Fruit fly (Drosophila melanogaster) whole organism, embryonic: ENCODE data around the gene Snx1.

ENCODE experiments used
- CG10321 ChIP-seq: fragments of 200-800 bp; sonication (Bioruptor generic); IDR thresholded peaks from 2 replicates; pipeline ENCODE4 v1.3.6; 2022; ENCODE audit warnings: missing biosample characterization, missing genetic modification characterization
- CG11398 ChIP-seq: fragments of 200-800 bp; sonication (Bioruptor generic); optimal IDR thresholded peaks from 2 replicates; lab custom pipeline; 2016; ENCODE audit warnings: missing biosample characterization, missing genetic modification characterization
- CG11560 ChIP-seq: fragments of 200-800 bp; sonication (Bioruptor generic); IDR thresholded peaks from 3 replicates; pipeline ENCODE4 v1.3.6; 2022; ENCODE audit warnings: missing biosample characterization, missing genetic modification characterization
- CG11696 ChIP-seq: fragments of 200-800 bp; sonication (Bioruptor generic); IDR thresholded peaks from 2 replicates; pipeline ENCODE4 v1.3.6; 2022; ENCODE audit warnings: missing biosample characterization, missing genetic modification characterization
- CG12744 ChIP-seq: fragments of 200-800 bp; sonication (Bioruptor generic); optimal IDR thresholded peaks from 2 replicates; lab custom pipeline; 2016; ENCODE audit warnings: missing biosample characterization, missing genetic modification characterization
- CG17385 ChIP-seq: fragments of 200-800 bp; sonication (Bioruptor generic); optimal IDR thresholded peaks from 3 replicates; lab custom pipeline; 2018; ENCODE audit warnings: missing biosample characterization, mild to moderate bottlenecking, missing genetic modification characterization
- CG18011 ChIP-seq: fragments of 200-800 bp; sonication (Bioruptor generic); optimal IDR thresholded peaks from 2 replicates; lab custom pipeline; 2017; ENCODE audit warnings: missing biosample characterization, missing genetic modification characterization, mild to moderate bottlenecking, moderate library complexity, missing genotype
- CG18262 ChIP-seq: fragments of 200-800 bp; optimal IDR thresholded peaks from 3 replicates; lab custom pipeline; 2019; ENCODE audit warnings: missing biosample characterization, mild to moderate bottlenecking, missing genetic modification characterization, moderate library complexity
- CG1832 ChIP-seq: fragments of 200-800 bp; sonication (Bioruptor generic); optimal IDR thresholded peaks from 2 replicates; lab custom pipeline; 2017; ENCODE audit warnings: missing biosample characterization, mild to moderate bottlenecking, missing genetic modification characterization, inconsistent platforms
- CG30020 ChIP-seq: fragments of 200-800 bp; optimal IDR thresholded peaks from 2 replicates; lab custom pipeline; 2019; ENCODE audit warnings: missing biosample characterization, mild to moderate bottlenecking, missing genetic modification characterization, moderate library complexity
- CG31365 ChIP-seq: fragments of 200-800 bp; sonication (Bioruptor generic); optimal IDR thresholded peaks from 2 replicates; lab custom pipeline; 2018; ENCODE audit warnings: missing biosample characterization, mild to moderate bottlenecking, missing genetic modification characterization
- CG33557 ChIP-seq: fragments of 200-800 bp; sonication (Bioruptor generic); optimal IDR thresholded peaks from 2 replicates; lab custom pipeline; 2019; ENCODE audit warnings: missing biosample characterization, mild to moderate bottlenecking, missing genetic modification characterization, moderate library complexity
- CG34422 ChIP-seq: fragments of 200-800 bp; sonication (Bioruptor generic); IDR thresholded peaks from 3 replicates; pipeline ENCODE4 v1.3.6; 2022; ENCODE audit warnings: missing biosample characterization, missing genetic modification characterization
- CG6254 ChIP-seq: fragments of 200-800 bp; sonication (Bioruptor generic); optimal IDR thresholded peaks from 3 replicates; lab custom pipeline; 2017; ENCODE audit warnings: mild to moderate bottlenecking, missing biosample characterization, missing genetic modification reagents, missing genetic modification characterization
- CG8359 ChIP-seq: fragments of 200-800 bp; sonication (Bioruptor generic); optimal IDR thresholded peaks from 2 replicates; lab custom pipeline; 2017; ENCODE audit warnings: missing biosample characterization, mild to moderate bottlenecking, missing genetic modification characterization, borderline replicate concordance
- CG8944 ChIP-seq: fragments of 200-800 bp; sonication (Bioruptor generic); optimal IDR thresholded peaks from 3 replicates; lab custom pipeline; 2016; ENCODE audit warnings: missing biosample characterization, missing genetic modification characterization
- Camta ChIP-seq: fragments of 200-800 bp; sonication (Bioruptor generic); optimal IDR thresholded peaks from 2 replicates; lab custom pipeline; 2016; ENCODE audit warnings: missing biosample characterization, missing genetic modification characterization
- Dp ChIP-seq: fragments of 200-800 bp; sonication (Bioruptor generic); optimal IDR thresholded peaks from 2 replicates; lab custom pipeline; 2018; ENCODE audit warnings: missing biosample characterization, mild to moderate bottlenecking, missing genetic modification characterization, moderate library complexity
- Elba2 ChIP-seq: fragments of 200-800 bp; sonication (Bioruptor generic); optimal IDR thresholded peaks from 3 replicates; lab custom pipeline; 2016; ENCODE audit warnings: missing biosample characterization, missing genetic modification characterization
- H2.0 ChIP-seq: fragments of 200-800 bp; sonication (Bioruptor generic); IDR thresholded peaks from 2 replicates; pipeline ENCODE4 v1.3.6; 2022; ENCODE audit warnings: missing biosample characterization, missing genetic modification characterization
- Hr3 ChIP-seq: fragments of 200-800 bp; sonication (Bioruptor generic); optimal IDR thresholded peaks from 3 replicates; lab custom pipeline; 2016; ENCODE audit warnings: missing biosample characterization, missing genetic modification characterization
- MBD-R2 ChIP-seq: fragments of 200-800 bp; sonication (Bioruptor generic); IDR thresholded peaks from 2 replicates; pipeline ENCODE4 v1.3.6; 2022; ENCODE audit warnings: missing biosample characterization, missing genetic modification characterization
- Vsx1 ChIP-seq: fragments of 200-800 bp; sonication (Bioruptor generic); optimal IDR thresholded peaks from 2 replicates; lab custom pipeline; 2017; ENCODE audit warnings: missing biosample characterization, mild to moderate bottlenecking, missing genetic modification characterization, missing genetic modification reagents
- Xbp1 ChIP-seq: fragments of 200-800 bp; sonication (Bioruptor generic); optimal IDR thresholded peaks from 3 replicates; lab custom pipeline; 2016; ENCODE audit warnings: missing biosample characterization, mild to moderate bottlenecking, missing genetic modification characterization
- YL-1 ChIP-seq: fragments of 200-800 bp; sonication (Bioruptor generic); optimal IDR thresholded peaks from 3 replicates; lab custom pipeline; 2017; ENCODE audit warnings: missing biosample characterization, mild to moderate bottlenecking, missing genetic modification characterization
- bowl ChIP-seq: fragments of 200-800 bp; sonication (Bioruptor generic); IDR thresholded peaks from 2 replicates; pipeline ENCODE4 v1.3.6; 2022; ENCODE audit warnings: missing biosample characterization, missing genetic modification characterization
- caup ChIP-seq: fragments of 200-800 bp; sonication (Bioruptor generic); optimal IDR thresholded peaks from 3 replicates; lab custom pipeline; 2017; ENCODE audit warnings: missing biosample characterization, mild to moderate bottlenecking, missing genetic modification characterization, moderate library complexity; ENCODE audit not compliant: severe bottlenecking
- cg ChIP-seq: fragments of 200-800 bp; sonication (Bioruptor generic); optimal IDR thresholded peaks from 3 replicates; lab custom pipeline; 2019; ENCODE audit warnings: missing biosample characterization, mild to moderate bottlenecking, missing genetic modification characterization, moderate library complexity
- croc ChIP-seq: fragments of 200-800 bp; sonication (Bioruptor generic); conservative IDR thresholded peaks from 3 replicates; pipeline ENCODE4 v1.3.6; 2022; ENCODE audit warnings: missing biosample characterization, missing genetic modification characterization
- gsb-n ChIP-seq: fragments of 200-800 bp; sonication (Bioruptor generic); optimal IDR thresholded peaks from 3 replicates; lab custom pipeline; 2018; ENCODE audit warnings: missing biosample characterization, mild to moderate bottlenecking, missing genetic modification characterization
- inv ChIP-seq: fragments of 200-800 bp; sonication (Bioruptor generic); IDR thresholded peaks from 2 replicates; pipeline ENCODE4 v1.3.6; 2022; ENCODE audit warnings: missing biosample characterization, missing genetic modification characterization; ENCODE audit not compliant: partially characterized antibody
- lov ChIP-seq, 2 experiments: fragments of 200-800 bp in 1 of 2; fragments of >200 bp in 1 of 2; sonication (Bioruptor generic) in 1 of 2; IDR thresholded peaks in 1 of 2; optimal IDR thresholded peaks in 1 of 2; 2 replicates in 1 of 2; 3 replicates in 1 of 2; pipeline versions ENCODE4 v1.3.6 to Lab custom; 2017 to 2022; ENCODE audit warnings: missing biosample characterization in 1 of 2, missing genetic modification characterization in 1 of 2
- mam ChIP-seq: fragments of 200-800 bp; sonication (Bioruptor generic); optimal IDR thresholded peaks from 3 replicates; lab custom pipeline; 2016; ENCODE audit warnings: missing biosample characterization, missing genetic modification characterization
- mld ChIP-seq: fragments of 200-800 bp; sonication (Bioruptor generic); IDR thresholded peaks from 3 replicates; pipeline ENCODE4 v1.3.6; 2022; ENCODE audit warnings: missing biosample characterization, missing genetic modification characterization; ENCODE audit not compliant: partially characterized antibody
- nerfin-1 ChIP-seq: fragments of 200-800 bp; sonication (Bioruptor generic); optimal IDR thresholded peaks from 3 replicates; lab custom pipeline; 2019; ENCODE audit warnings: missing biosample characterization, mild to moderate bottlenecking, missing genetic modification characterization, moderate library complexity
- oc ChIP-seq: fragments of 200-800 bp; sonication (Bioruptor generic); optimal IDR thresholded peaks from 2 replicates; lab custom pipeline; 2018; ENCODE audit warnings: missing biosample characterization, mild to moderate bottlenecking, missing genetic modification characterization, moderate library complexity
- pros ChIP-seq: fragments of 200-800 bp; sonication (Bioruptor generic); optimal IDR thresholded peaks from 3 replicates; lab custom pipeline; 2019; ENCODE audit warnings: missing biosample characterization, mild to moderate bottlenecking, missing genetic modification characterization, moderate library complexity
- salm ChIP-seq: fragments of 200-800 bp; sonication (Bioruptor generic); optimal IDR thresholded peaks from 2 replicates; lab custom pipeline; 2018; ENCODE audit warnings: missing biosample characterization, mild to moderate bottlenecking, missing genetic modification characterization
- sd ChIP-seq: fragments of 200-800 bp; sonication (Bioruptor generic); optimal IDR thresholded peaks from 3 replicates; lab custom pipeline; 2018; ENCODE audit warnings: missing biosample characterization, mild to moderate bottlenecking, missing genetic modification characterization, moderate library complexity
- ssp ChIP-seq: fragments of 200-800 bp; sonication (Bioruptor generic); IDR thresholded peaks from 2 replicates; pipeline ENCODE4 v1.3.6; 2022; ENCODE audit warnings: missing biosample characterization, missing genetic modification characterization
- tll ChIP-seq, 2 experiments: fragments of 200-800 bp in 1 of 2; fragments of >200 bp in 1 of 2; sonication (Bioruptor generic) in 1 of 2; optimal IDR thresholded peaks; 2 replicates each; lab custom pipeline; 2017 to 2019; ENCODE audit warnings: missing biosample characterization in 2 of 2, missing genetic modification characterization in 2 of 2, mild to moderate bottlenecking in 1 of 2, moderate library complexity in 1 of 2
- ttk ChIP-seq: fragments of 200-800 bp; sonication (Bioruptor generic); IDR thresholded peaks from 2 replicates; pipeline ENCODE4 v2.1.2; 2022; ENCODE audit warnings: missing biosample characterization, missing genetic modification characterization
- tup ChIP-seq: fragments of 200-800 bp; sonication (Bioruptor generic); optimal IDR thresholded peaks from 2 replicates; lab custom pipeline; 2016; ENCODE audit warnings: missing biosample characterization, mild to moderate bottlenecking, missing genetic modification characterization, moderate library complexity
- unpg ChIP-seq: fragments of 200-800 bp; sonication (Bioruptor generic); optimal IDR thresholded peaks from 3 replicates; lab custom pipeline; 2018; ENCODE audit warnings: missing biosample characterization, mild to moderate bottlenecking, missing genetic modification characterization, moderate library complexity
- vfl ChIP-seq: fragments of 200-800 bp; sonication (Bioruptor generic); optimal IDR thresholded peaks from 2 replicates; lab custom pipeline; 2016; ENCODE audit warnings: missing biosample characterization, missing genetic modification characterization
- vvl ChIP-seq: fragments of 200-800 bp; sonication (Bioruptor generic); IDR thresholded peaks from 2 replicates; pipeline ENCODE4 v1.3.6; 2022; ENCODE audit warnings: missing biosample characterization, missing genetic modification characterization

Snx1 gene

DNA sequence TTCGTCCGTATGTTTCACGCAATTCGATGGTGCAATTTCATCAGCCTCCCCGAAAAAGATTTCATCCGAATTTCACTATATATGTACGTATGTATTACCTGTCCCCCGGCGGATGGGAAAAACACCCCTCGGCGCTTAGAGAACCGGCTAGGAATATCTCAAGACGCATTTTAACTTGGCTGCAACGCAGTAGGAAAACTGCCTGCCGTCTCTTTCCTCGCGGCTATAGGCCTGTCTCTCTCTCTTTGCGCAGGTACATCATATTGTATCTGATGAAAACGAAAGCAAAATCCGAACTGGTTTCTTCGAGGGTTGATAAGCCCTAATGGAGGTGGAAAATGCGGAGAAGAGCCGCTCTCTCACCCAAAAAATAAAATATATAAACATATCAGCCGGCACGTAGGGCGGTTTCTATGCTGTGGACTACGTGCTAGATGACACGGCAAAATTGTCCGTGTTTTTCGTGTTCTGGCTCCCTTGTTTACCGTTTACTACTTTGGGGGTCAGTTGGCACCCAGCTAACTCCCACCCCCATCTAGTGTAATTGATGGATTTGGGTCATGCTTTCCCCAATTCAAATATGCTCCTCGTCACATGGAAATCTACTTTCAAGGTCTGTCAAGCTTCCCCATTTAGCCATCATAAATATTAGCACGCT is 27.0 kb downstream of the Snx1 start (continued):
- no peak for TF ChIP-seq lov (optimal IDR thresholded peaks at IDR 0.05; lab: Kevin White, UChicago)
- TF ChIP-seq lov (GFP tag; IDR thresholded peaks at IDR 0.05; lab: Robert Waterston, UW), result 0 out of 3 replicates have a peak, but pooled peaks have one; percentile 60
- TF ChIP-seq mld (GFP tag; lab: Robert Waterston, UW), result no peak
- TF ChIP-seq ttk, result peak; percentile 30; the same call in 1 of the 2 replicates
- TF ChIP-seq CG1832, result peak; percentile 79
- no peak for TF ChIP-seq tup (GFP tag; lab: Kevin White, UChicago)
- no peak for TF ChIP-seq Elba2 (GFP tag; lab: Kevin White, UChicago)
- 0 out of 3 replicates have a peak, but pooled peaks have one; percentile 14 for TF ChIP-seq CG34422
- peak; percentile 99 for TF ChIP-seq pros (GFP tag; lab: Kevin White, UChicago)
- no peak for TF ChIP-seq CG17385 (GFP tag; lab: Kevin White, UChicago)
- TF ChIP-seq MBD-R2 (GFP tag; lab: Robert Waterston, UW), result no peak
- peak; percentile 45 for TF ChIP-seq CG33557 (GFP tag; lab: Kevin White, UChicago)
- TF ChIP-seq nerfin-1, result peak; percentile 13
- TF ChIP-seq, all 482 proteins: peak for 29

DNA sequence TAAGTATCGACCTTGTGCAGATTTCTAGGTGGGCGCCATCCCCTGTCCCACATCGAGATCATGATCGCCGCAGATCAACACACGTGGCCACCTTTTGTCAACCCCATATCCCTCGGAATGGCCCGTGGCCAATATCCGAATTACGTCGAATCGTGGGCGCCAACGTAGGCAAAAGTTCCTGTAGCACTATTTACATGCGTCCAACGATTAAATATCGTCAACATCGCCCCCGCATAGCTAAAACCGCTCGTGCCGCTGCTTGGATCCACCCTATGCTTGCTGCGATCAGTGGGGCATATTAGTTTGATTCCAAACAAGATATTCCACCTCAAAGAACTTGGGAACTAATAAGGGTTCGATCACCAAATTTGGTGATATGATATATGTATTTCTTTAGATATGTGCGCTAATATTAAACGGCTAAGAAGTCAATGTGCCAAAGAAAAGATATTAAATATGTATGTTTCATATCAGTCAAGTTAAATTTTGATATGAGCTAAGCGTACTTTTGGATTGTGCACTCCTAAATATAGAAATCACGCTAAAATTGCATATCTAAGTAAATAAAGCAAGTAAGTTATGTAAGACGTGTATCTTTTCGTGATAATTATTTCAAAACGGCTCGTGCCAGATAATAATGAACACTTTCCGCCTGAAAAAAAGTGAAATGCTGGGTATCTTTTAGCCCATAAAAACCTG is 27.7 kb downstream of the Snx1 start:
- no peak for TF ChIP-seq salm (tag; lab: Kevin White, UChicago)
- TF ChIP-seq ttk, result no peak
- TF ChIP-seq CG11696 (GFP tag; lab: Robert Waterston, UW), result no peak
- TF ChIP-seq Xbp1 (GFP tag; lab: Kevin White, UChicago), result peak; percentile 32
- TF ChIP-seq mam (GFP tag; lab: Kevin White, UChicago), result peak; percentile 51
- no peak for TF ChIP-seq oc (tag; lab: Kevin White, UChicago)
- no peak for TF ChIP-seq CG30020 (tag; lab: Kevin White, UChicago)
- no peak for TF ChIP-seq CG10321
- TF ChIP-seq CG6254 (GFP tag; lab: Kevin White, UChicago), result no peak
- TF ChIP-seq unpg (GFP tag; lab: Kevin White, UChicago), result no peak
- peak; percentile 28 for TF ChIP-seq CG18262 (tag; lab: Kevin White, UChicago)
- TF ChIP-seq caup (GFP tag; lab: Kevin White, UChicago), result peak; percentile 4
- TF ChIP-seq H2.0 (GFP tag; lab: Robert Waterston, UW), result peak; percentile 14; the same call in 1 of the 2 replicates
- TF ChIP-seq Vsx1 (GFP tag; lab: Kevin White, UChicago), result no peak
- peak; percentile 19 for TF ChIP-seq CG8944 (GFP tag; lab: Kevin White, UChicago)
- no peak for TF ChIP-seq CG31365 (tag; lab: Kevin White, UChicago)
- TF ChIP-seq bowl (GFP tag; lab: Robert Waterston, UW), result no peak
- TF ChIP-seq YL-1 (GFP tag; lab: Kevin White, UChicago), result no peak
- TF ChIP-seq tll (GFP tag; optimal IDR thresholded peaks at IDR 0.05; lab: Kevin White, UChicago), result no peak
- TF ChIP-seq inv (GFP tag; lab: Robert Waterston, UW), result no peak
- TF ChIP-seq gsb-n (tag; lab: Kevin White, UChicago), result no peak
- no peak for TF ChIP-seq CG8359 (GFP tag; lab: Kevin White, UChicago)
- TF ChIP-seq ssp (GFP tag; lab: Robert Waterston, UW), result no peak
- no peak for TF ChIP-seq CG12744 (GFP tag; lab: Kevin White, UChicago)
- TF ChIP-seq CG11398 (GFP tag; lab: Kevin White, UChicago), result no peak
- no peak for TF ChIP-seq vfl (GFP tag; lab: Kevin White, UChicago)
- TF ChIP-seq Camta (GFP tag; lab: Kevin White, UChicago), result no peak
- peak; percentile 38 for TF ChIP-seq sd (tag; lab: Kevin White, UChicago)
- no peak for TF ChIP-seq Hr3 (GFP tag; lab: Kevin White, UChicago)
- no peak; the same call in 1 of the 2 replicates for TF ChIP-seq vvl (GFP tag; lab: Robert Waterston, UW)
- no peak for TF ChIP-seq CG18011 (GFP tag; lab: Kevin White, UChicago)
- no peak for TF ChIP-seq Dp
- no peak for TF ChIP-seq croc (GFP tag; lab: Robert Waterston, UW)
- no peak for TF ChIP-seq CG11560 (tag; lab: Robert Waterston, UW)
- no peak for TF ChIP-seq cg (GFP tag; lab: Kevin White, UChicago)
